Fruit fly (Drosophila melanogaster): Measurements from ENCODE around the gene Cdep.
A peak's percentile ranks its signal among the peaks of the same experiment; 100 is the strongest.

Gene Cdep

DNA sequence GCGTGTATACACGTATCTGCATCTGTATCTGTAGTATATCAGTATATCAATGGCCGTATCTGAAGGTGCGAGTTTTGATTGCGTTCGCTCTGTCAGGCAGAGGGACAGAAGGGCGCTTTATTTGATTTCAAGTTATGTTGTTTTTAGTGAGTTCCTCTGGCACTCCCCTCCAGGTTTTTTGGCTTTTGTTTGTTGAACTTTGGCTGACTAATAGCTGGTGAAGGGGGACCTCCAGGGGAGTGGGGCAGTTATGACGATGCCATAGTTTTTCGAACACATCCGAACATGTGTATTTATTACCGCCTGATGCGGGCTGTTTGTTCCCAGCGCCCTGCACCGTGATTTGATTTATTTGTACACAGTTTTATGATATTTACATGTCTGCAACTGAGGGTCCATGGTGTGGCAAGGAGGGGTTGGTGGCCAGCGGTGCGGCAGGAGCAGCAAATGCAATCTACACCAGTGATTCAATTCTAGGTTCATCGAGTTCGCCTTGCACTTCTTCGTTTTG is 81.9 kb downstream of the Cdep start (continued):
- TF ChIP-seq ash1 (GFP tag; optimal IDR thresholded peaks at IDR 0.05) = peak; percentile 41
- TF ChIP-seq gem (tag; optimal IDR thresholded peaks at IDR 0.05) = peak; percentile 34
- no peak for TF ChIP-seq Atf6 (GFP tag; IDR thresholded peaks at IDR 0.05)
- TF ChIP-seq ranshi (GFP tag; IDR thresholded peaks at IDR 0.05) = peak; percentile 13; the same call in 1 of the 2 replicates
- TF ChIP-seq CG3065 (GFP tag; optimal IDR thresholded peaks at IDR 0.05) = no peak
- TF ChIP-seq pnt (GFP tag; optimal IDR thresholded peaks at IDR 0.05) = peak; percentile 21
- no peak for TF ChIP-seq amos (GFP tag; IDR thresholded peaks at IDR 0.05; ENCODE audit: partially characterized antibody)
- no peak for TF ChIP-seq ssp (GFP tag; IDR thresholded peaks at IDR 0.05)
- peak; percentile 6 to 32 for TF ChIP-seq chif (GFP tag; optimal IDR thresholded peaks at IDR 0.05)
- TF ChIP-seq fd102C (GFP tag; optimal IDR thresholded peaks at IDR 0.05) = peak; percentile 62
- peak; percentile 66 for TF ChIP-seq CG3407 (GFP tag; optimal IDR thresholded peaks at IDR 0.05)
- peak; percentile 41 for TF ChIP-seq CG8290 (GFP tag; optimal IDR thresholded peaks at IDR 0.05)
- TF ChIP-seq CG8290 (tag; optimal IDR thresholded peaks at IDR 0.05) = peak; percentile 24 to 65
- peak; percentile 63 for TF ChIP-seq gsb-n (tag; optimal IDR thresholded peaks at IDR 0.05)
- peak; percentile 46 for TF ChIP-seq CG8359 (GFP tag; optimal IDR thresholded peaks at IDR 0.05; ENCODE audit: borderline replicate concordance)
- TF ChIP-seq kni (GFP tag; optimal IDR thresholded peaks at IDR 0.05) = peak; percentile 97
- TF ChIP-seq Myb (GFP tag; optimal IDR thresholded peaks at IDR 0.05) = peak; percentile 1
- TF ChIP-seq Mes4 (GFP tag; optimal IDR thresholded peaks at IDR 0.05) = peak; percentile 40
- TF ChIP-seq CG2199 (GFP tag; IDR thresholded peaks at IDR 0.05) = peak; percentile 95; the same call in 2 of the 3 replicates
- TF ChIP-seq CG14014 (GFP tag; IDR thresholded peaks at IDR 0.05) = peak; percentile 33; the same call in 1 of the 2 replicates
- peak; percentile 58 for TF ChIP-seq dmrt99B (tag; optimal IDR thresholded peaks at IDR 0.05)
- TF ChIP-seq CG2120 (GFP tag; optimal IDR thresholded peaks at IDR 0.05) = no peak
- TF ChIP-seq CG10147 (GFP tag; optimal IDR thresholded peaks at IDR 0.05) = peak; percentile 14
- TF ChIP-seq CG32767 (GFP tag; IDR thresholded peaks at IDR 0.05) = peak; percentile 56; the same call in 1 of the 2 replicates
- peak; percentile 71; the same call in 2 of the 3 replicates for TF ChIP-seq ci (GFP tag; IDR thresholded peaks at IDR 0.05)
- TF ChIP-seq caup (GFP tag; optimal IDR thresholded peaks at IDR 0.05; ENCODE audit: severe bottlenecking) = peak; percentile 79
- peak; percentile 33 for TF ChIP-seq CG13775 (GFP tag; optimal IDR thresholded peaks at IDR 0.05)
- 0 out of 2 replicates have a peak, but pooled peaks have one; percentile 9 for TF ChIP-seq Rx (GFP tag; IDR thresholded peaks at IDR 0.05)
- TF ChIP-seq Hr51 (GFP tag; optimal IDR thresholded peaks at IDR 0.05) = peak; percentile 15 to 17
- peak; percentile 25; the same call in 1 of the 2 replicates for TF ChIP-seq aop (GFP tag; IDR thresholded peaks at IDR 0.05)
- peak; percentile 45 for TF ChIP-seq Jarid2 (GFP tag; optimal IDR thresholded peaks at IDR 0.05)
- TF ChIP-seq sob (GFP tag; IDR thresholded peaks at IDR 0.05) = 0 out of 2 replicates have a peak, but pooled peaks have one; percentile 33
- TF ChIP-seq scrt (GFP tag; optimal IDR thresholded peaks at IDR 0.05) = peak; percentile 28
- TF ChIP-seq cg (GFP tag; optimal IDR thresholded peaks at IDR 0.05) = peak; percentile 75
- TF ChIP-seq slbo (GFP tag; IDR thresholded peaks at IDR 0.05) = no peak
- TF ChIP-seq GATAe (GFP tag; conservative IDR thresholded peaks at IDR 0.05) = peak; percentile 29; the same call in 1 of the 2 replicates
- 0 out of 2 replicates have a peak, but pooled peaks have one; percentile 12 for TF ChIP-seq ap (GFP tag; IDR thresholded peaks at IDR 0.05)
- TF ChIP-seq CG10267 (tag; optimal IDR thresholded peaks at IDR 0.05) = peak; percentile 27
- 0 out of 2 replicates have a peak, but pooled peaks have one; percentile 32 for TF ChIP-seq CG11696 (GFP tag; IDR thresholded peaks at IDR 0.05)
- no peak for TF ChIP-seq h (optimal IDR thresholded peaks at IDR 0.05)
- peak; percentile 90 for TF ChIP-seq sd (tag; optimal IDR thresholded peaks at IDR 0.05)
- TF ChIP-seq zf30C (GFP tag; optimal IDR thresholded peaks at IDR 0.05) = no peak
- peak; percentile 33 for TF ChIP-seq HmgZ (tag; optimal IDR thresholded peaks at IDR 0.05)
- no peak for TF ChIP-seq stwl (tag; optimal IDR thresholded peaks at IDR 0.05)
- no peak for TF ChIP-seq CG9437 (GFP tag; optimal IDR thresholded peaks at IDR 0.05)
- TF ChIP-seq dan (GFP tag; IDR thresholded peaks at IDR 0.05) = no peak
- peak; percentile 34 for TF ChIP-seq Camta (GFP tag; optimal IDR thresholded peaks at IDR 0.05)
- peak; percentile 23 for TF ChIP-seq CG10274 (GFP tag; optimal IDR thresholded peaks at IDR 0.05)
- TF ChIP-seq ara (GFP tag; IDR thresholded peaks at IDR 0.05) = peak; percentile 83
- peak; percentile 57 for TF ChIP-seq CG15601 (tag; optimal IDR thresholded peaks at IDR 0.05)
